Worm (Caenorhabditis elegans): ENCODE data around the gene ZC15.5.

ZC15.5 gene

DNA sequence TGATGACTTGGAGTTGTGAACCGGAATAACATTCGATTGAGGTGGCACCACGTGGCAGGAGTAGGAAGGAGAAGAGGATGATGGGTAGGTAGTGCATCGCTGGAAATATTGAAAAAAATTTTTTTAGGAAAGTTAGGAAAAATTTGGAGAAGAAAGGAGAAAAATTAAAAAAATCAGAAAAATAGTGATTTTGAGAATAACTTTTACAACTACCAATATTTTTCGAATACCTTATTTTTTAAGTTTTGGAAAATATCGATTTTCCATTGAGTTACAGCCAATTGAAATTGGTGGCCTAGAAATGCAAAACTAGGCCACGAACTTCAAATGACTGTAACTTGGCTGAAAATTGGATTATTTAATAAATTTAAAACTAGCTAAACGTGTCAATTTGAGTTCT, 37.5 kb downstream of the ZC15.5 start, which contains the start of gene Y38H6A.5:
TSS of gene Y38H6A.5 (minus strand) at position 101 of the 400 bp plus-strand sequence.
- TF ChIP-seq nhr-12 (tag; optimal IDR thresholded peaks at IDR 0.05) (no peak), ztf-4 (tag; optimal IDR thresholded peaks at IDR 0.05) (no peak), mml-1 (tag; optimal IDR thresholded peaks at IDR 0.05) (no peak), fos-1 (tag; optimal IDR thresholded peaks at IDR 0.05) (no peak), nhr-11 (tag; optimal IDR thresholded peaks at IDR 0.05) (no peak), daf-12 (tag; optimal IDR thresholded peaks at IDR 0.05) (no peak), ceh-28 (tag; optimal IDR thresholded peaks at IDR 0.05) (no peak), ceh-9 (tag; optimal IDR thresholded peaks at IDR 0.05) (no peak), egl-27 (tag; optimal IDR thresholded peaks at IDR 0.05) (no peak), nhr-76 (tag; optimal IDR thresholded peaks at IDR 0.05) (no peak), nfya-1 (tag; optimal IDR thresholded peaks at IDR 0.05; ENCODE audit: insufficient read depth) (no peak)

DNA sequence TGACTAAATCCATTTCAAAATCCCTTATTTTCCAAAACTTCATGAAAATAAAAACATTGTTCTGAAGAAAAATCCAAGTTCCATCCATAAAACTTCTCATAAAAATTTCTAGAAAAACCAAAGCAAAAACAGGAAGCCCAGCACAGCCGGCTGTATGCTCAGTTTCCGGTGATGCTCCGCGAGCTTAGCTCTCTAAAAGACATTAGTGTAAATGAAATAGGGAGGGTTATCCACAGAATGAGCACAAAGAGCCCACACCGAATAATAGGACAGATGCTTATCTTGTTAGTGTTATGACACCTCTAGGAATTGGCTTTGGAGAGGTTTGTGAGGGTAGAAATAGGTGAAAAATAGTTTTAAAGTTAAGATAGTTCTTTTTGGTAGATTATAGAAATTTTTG, 40.3 kb downstream of the ZC15.5 start:
- TF ChIP-seq nhr-43 (tag; optimal IDR thresholded peaks at IDR 0.05; ENCODE audit: poor library complexity, severe bottlenecking) (no peak), nhr-237 (tag; optimal IDR thresholded peaks at IDR 0.05) (no peak), nhr-11 (tag; optimal IDR thresholded peaks at IDR 0.05) (no peak), R02D3.7 (tag; optimal IDR thresholded peaks at IDR 0.05) (no peak), nhr-67 (tag; optimal IDR thresholded peaks at IDR 0.05) (no peak), mml-1 (tag; optimal IDR thresholded peaks at IDR 0.05) (no peak), fkh-10 (GFP tag; optimal IDR thresholded peaks at IDR 0.05) (no peak), egl-5 (tag; optimal IDR thresholded peaks at IDR 0.05) (no peak), elt-3 (tag; optimal IDR thresholded peaks at IDR 0.05) (no peak), tbx-2 (tag; optimal IDR thresholded peaks at IDR 0.05) (no peak), skn-1 (tag; optimal IDR thresholded peaks at IDR 0.05) (no peak), ztf-11 (tag; optimal IDR thresholded peaks at IDR 0.05) (no peak), mdl-1 (tag; optimal IDR thresholded peaks at IDR 0.05) (no peak), nhr-23 (tag; optimal IDR thresholded peaks at IDR 0.05) (no peak), nhr-28 (tag; optimal IDR thresholded peaks at IDR 0.05) (no peak), nfya-1 (tag; optimal IDR thresholded peaks at IDR 0.05; ENCODE audit: insufficient read depth) (no peak)

DNA sequence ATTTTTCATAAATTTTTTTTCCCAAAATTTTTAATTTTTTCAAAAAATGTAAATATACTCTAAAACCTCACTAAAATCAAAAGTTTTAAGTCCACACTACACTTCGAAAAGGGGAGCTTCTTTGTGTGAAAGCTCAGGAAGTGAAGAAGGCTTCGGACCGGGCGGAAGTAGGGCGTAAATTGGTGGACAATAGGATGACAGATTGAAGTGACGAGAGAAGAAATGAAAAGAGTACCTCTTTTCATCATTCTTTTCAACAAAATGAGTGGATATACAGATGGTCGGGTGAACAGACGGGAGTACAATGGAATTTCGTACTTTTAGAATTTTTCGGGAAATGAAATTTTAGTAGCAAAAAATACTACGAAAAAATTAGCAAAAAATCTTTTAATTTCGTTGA, 41.1 kb downstream of the ZC15.5 start:
- no peak for TF ChIP-seq nhr-237 (tag; optimal IDR thresholded peaks at IDR 0.05)
- TF ChIP-seq fkh-10 (GFP tag; optimal IDR thresholded peaks at IDR 0.05), result peak; percentile 65

DNA sequence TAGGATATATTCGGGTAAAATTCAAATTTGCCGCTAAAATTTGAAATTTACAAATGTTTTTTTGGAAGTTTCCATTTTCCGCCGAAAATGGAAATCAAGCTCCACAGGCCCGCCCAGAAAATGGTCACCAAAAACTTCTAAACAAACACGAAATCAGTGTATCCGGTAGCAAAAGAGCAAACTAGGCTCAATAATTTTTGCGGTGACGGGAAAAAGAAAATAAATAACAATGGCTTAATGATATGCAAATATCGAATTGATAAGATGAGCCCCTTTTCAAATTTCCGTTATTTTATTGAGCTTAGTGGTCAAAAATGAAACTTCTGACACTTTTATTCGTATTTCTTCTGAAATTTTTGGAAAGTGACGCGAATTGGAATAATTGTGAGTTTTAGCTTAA, 47.1 kb downstream of the ZC15.5 start, which contains the start of gene Y38H6A.3:
TSS of gene Y38H6A.3 (plus strand) at position 301 of the 400 bp plus-strand sequence.
- TF ChIP-seq daf-12 (tag; optimal IDR thresholded peaks at IDR 0.05) (no peak), nhr-12 (tag; optimal IDR thresholded peaks at IDR 0.05) (no peak), lsy-12 (tag; optimal IDR thresholded peaks at IDR 0.05) (no peak), tbx-2 (tag; optimal IDR thresholded peaks at IDR 0.05) (no peak), mml-1 (tag; optimal IDR thresholded peaks at IDR 0.05) (no peak), ZK546.5 (tag; optimal IDR thresholded peaks at IDR 0.05) (no peak), nhr-76 (tag; optimal IDR thresholded peaks at IDR 0.05) (no peak), elt-3 (tag; optimal IDR thresholded peaks at IDR 0.05) (no peak), ama-1 (optimal IDR thresholded peaks at IDR 0.05) (no peak), aly-2 (tag; optimal IDR thresholded peaks at IDR 0.05) (no peak), nhr-77 (tag; optimal IDR thresholded peaks at IDR 0.05) (no peak), unc-62 (GFP tag; optimal IDR thresholded peaks at IDR 0.05) (no peak), nfya-1 (tag; optimal IDR thresholded peaks at IDR 0.05; ENCODE audit: insufficient read depth) (no peak), nhr-237 (tag; optimal IDR thresholded peaks at IDR 0.05) (no peak), mdl-1 (tag; optimal IDR thresholded peaks at IDR 0.05) (no peak), fos-1 (tag; optimal IDR thresholded peaks at IDR 0.05) (no peak), nhr-28 (tag; optimal IDR thresholded peaks at IDR 0.05) (no peak), egl-5 (tag; optimal IDR thresholded peaks at IDR 0.05) (no peak)

DNA sequence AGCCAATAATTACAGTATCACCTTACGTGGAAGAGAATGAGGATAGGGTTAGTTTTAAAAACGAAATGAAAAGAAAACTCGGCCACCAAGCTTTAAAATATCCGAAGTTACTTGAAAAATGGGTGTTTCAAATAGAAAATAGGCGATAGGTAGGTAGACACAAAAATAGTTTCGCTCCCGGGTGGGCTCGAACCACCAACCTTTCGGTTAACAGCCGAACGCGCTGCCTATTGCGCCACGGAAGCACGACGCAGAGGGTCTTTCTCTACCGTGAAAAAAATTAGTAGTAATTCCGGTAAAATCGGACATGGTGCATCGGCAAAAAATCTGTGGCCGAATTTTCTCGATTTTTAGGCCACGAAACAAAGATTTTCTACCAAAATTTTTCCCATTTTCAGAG, 49.9 kb downstream of the ZC15.5 start:
- no peak for TF ChIP-seq skn-1 (tag; optimal IDR thresholded peaks at IDR 0.05)
- TF ChIP-seq nhr-76 (tag; optimal IDR thresholded peaks at IDR 0.05), result no peak
- no peak for TF ChIP-seq nhr-67 (tag; optimal IDR thresholded peaks at IDR 0.05)
- no peak for TF ChIP-seq nfya-1 (tag; optimal IDR thresholded peaks at IDR 0.05; ENCODE audit: insufficient read depth)
- no peak for TF ChIP-seq unc-39 (tag; optimal IDR thresholded peaks at IDR 0.05)
- TF ChIP-seq mml-1 (tag; optimal IDR thresholded peaks at IDR 0.05), result no peak
- TF ChIP-seq pha-4 (tag; optimal IDR thresholded peaks at IDR 0.05), result no peak
- TF ChIP-seq ztf-4 (tag; optimal IDR thresholded peaks at IDR 0.05), result no peak
- no peak for TF ChIP-seq unc-62 (GFP tag; optimal IDR thresholded peaks at IDR 0.05)
- no peak for TF ChIP-seq daf-12 (tag; optimal IDR thresholded peaks at IDR 0.05)
- no peak for TF ChIP-seq nhr-11 (tag; optimal IDR thresholded peaks at IDR 0.05)
